Worm (Caenorhabditis elegans) whole organism, early embryonic: ENCODE measurements around the gene gln-5.

Experiments used
- aly-1 ChIP-seq: sonication (generic microtip); optimal IDR thresholded peaks from 2 replicates; lab custom pipeline; 2016; ENCODE audit warnings: missing genetic modification characterization, missing compliant biosample characterization
- ama-1 ChIP-seq: fragments of 150-350 bp; optimal IDR thresholded peaks from 2 replicates; lab custom pipeline; 2014
- ceh-13 ChIP-seq: fragments of 200-800 bp; sonication (Bioruptor generic); optimal IDR thresholded peaks from 2 replicates; lab custom pipeline; 2018; ENCODE audit warnings: mild to moderate bottlenecking, missing genetic modification characterization, missing compliant biosample characterization
- ets-7 ChIP-seq: sonication (generic microtip); optimal IDR thresholded peaks from 2 replicates; lab custom pipeline; 2016; ENCODE audit warnings: missing genotype, missing genetic modification characterization, missing compliant biosample characterization
- hmbx-1 ChIP-seq: sonication (generic microtip); optimal IDR thresholded peaks from 2 replicates; lab custom pipeline; 2016; ENCODE audit warnings: mild to moderate bottlenecking, missing genetic modification characterization, missing compliant biosample characterization
- hmg-4 ChIP-seq: fragments of 200-800 bp; sonication (Bioruptor generic); optimal IDR thresholded peaks from 2 replicates; lab custom pipeline; 2018; ENCODE audit warnings: mild to moderate bottlenecking, missing genetic modification characterization, missing compliant biosample characterization
- scrt-1 ChIP-seq: fragments of 200-800 bp; sonication (Bioruptor generic); IDR thresholded peaks from 2 replicates; pipeline ENCODE4 v1.3.6; 2022; ENCODE audit warnings: missing genetic modification characterization, missing compliant biosample characterization
- sea-1 ChIP-seq: fragments of 200-800 bp; sonication (Bioruptor generic); conservative IDR thresholded peaks from 2 replicates; pipeline ENCODE4 v1.3.6; 2022; ENCODE audit warnings: missing genetic modification characterization, missing compliant biosample characterization
- tbx-37 ChIP-seq: fragments of 200-800 bp; sonication (Bioruptor generic); conservative IDR thresholded peaks from 2 replicates; pipeline ENCODE4 v1.3.6; 2022; ENCODE audit warnings: missing genetic modification reagents, missing genetic modification characterization, missing compliant biosample characterization
- tra-4 ChIP-seq: sonication (generic microtip); optimal IDR thresholded peaks from 2 replicates; lab custom pipeline; 2017; ENCODE audit warnings: missing genetic modification characterization, missing compliant biosample characterization

ce11 chrIV:17233494-17233893 is 40.0 kb downstream of the gln-5 start:
- TF ChIP-seq ama-1 (lab: Kevin White, UChicago), result no peak
- no peak for TF ChIP-seq hmg-4 (GFP tag; lab: Kevin White, UChicago)
- TF ChIP-seq aly-1 (tag; lab: Kevin White, UChicago), result no peak
- no peak for TF ChIP-seq sea-1 (GFP tag; lab: Robert Waterston, UW)
- TF ChIP-seq hmbx-1, result no peak
- TF ChIP-seq tra-4 (tag; lab: Kevin White, UChicago), result no peak
- TF ChIP-seq scrt-1 (GFP tag; lab: Robert Waterston, UW), result no peak
- TF ChIP-seq ets-7 (tag; lab: Kevin White, UChicago), result no peak
- no peak for TF ChIP-seq ceh-13 (GFP tag; lab: Kevin White, UChicago)
- no peak for TF ChIP-seq tbx-37 (GFP tag; lab: Robert Waterston, UW)
